Fruit fly (Drosophila melanogaster) whole organism, adult: Measurements from ENCODE around the gene Ugt302K1.

ENCODE experiments used
- CG1620 ChIP-seq: fragments of 200-800 bp; sonication (Bioruptor generic); optimal IDR thresholded peaks from 2 replicates; lab custom pipeline; 2016; ENCODE audit warnings: missing biosample characterization, missing genetic modification characterization
- CG33017 ChIP-seq: fragments of 200-800 bp; sonication (Bioruptor generic); optimal IDR thresholded peaks from 2 replicates; lab custom pipeline; 2018; ENCODE audit warnings: missing biosample characterization, mild to moderate bottlenecking, missing genetic modification characterization, moderate library complexity

dm6 chr3R:11175308-11175707 lies 21.7 kb upstream of the Ugt302K1 start, which contains the start of the genes Ugt304A1 and Ugt303A1:
- TF ChIP-seq CG33017 (tag; lab: Kevin White, UChicago), result no peak
- no peak for TF ChIP-seq CG1620 (GFP tag; lab: Kevin White, UChicago)
